Worm (Caenorhabditis elegans) whole organism, young adult: ENCODE data around the gene clec-27.

ENCODE experiments used
- C17E4.6 ChIP-seq: fragments of 200-800 bp; sonication (Bioruptor generic); IDR thresholded peaks from 2 replicates; pipeline ENCODE4 v1.3.6; 2022; ENCODE audit warnings: missing genetic modification reagents, missing genetic modification characterization, missing compliant biosample characterization
- F37B4.10 ChIP-seq: fragments of 200-800 bp; sonication (Bioruptor generic); IDR thresholded peaks from 2 replicates; pipeline ENCODE4 v1.3.6; 2022; ENCODE audit warnings: missing genetic modification characterization, missing compliant biosample characterization
- ama-1 ChIP-seq, 3 experiments: fragments of 150-350 bp in 1 of 3; sonication (generic microtip) in 2 of 3; optimal IDR thresholded peaks; 2 replicates each; lab custom pipeline; 2014 to 2018; ENCODE audit warnings: missing biosample characterization in 2 of 3, missing genetic modification characterization in 2 of 3, missing genetic modification reagents in 2 of 3
- attf-5 ChIP-seq: fragments of 200-800 bp; sonication (Bioruptor generic); optimal IDR thresholded peaks from 2 replicates; lab custom pipeline; 2018; ENCODE audit warnings: mild to moderate bottlenecking, missing genetic modification characterization, missing compliant biosample characterization
- lin-54 ChIP-seq: fragments of 200-800 bp; sonication (Bioruptor generic); optimal IDR thresholded peaks from 2 replicates; lab custom pipeline; 2018; ENCODE audit warnings: mild to moderate bottlenecking, missing genetic modification characterization, missing compliant biosample characterization
- mel-28 ChIP-seq: sonication (generic microtip); optimal IDR thresholded peaks from 2 replicates; lab custom pipeline; 2016; ENCODE audit warnings: borderline replicate concordance, mild to moderate bottlenecking, missing genetic modification characterization, missing compliant biosample characterization
- unc-130 ChIP-seq: sonication (generic microtip); optimal IDR thresholded peaks from 2 replicates; lab custom pipeline; 2016; ENCODE audit warnings: missing genetic modification reagents, missing genetic modification characterization, missing compliant biosample characterization

ce11 chrV:16880679-16881078, 26.2 kb downstream of the clec-27 start, which contains the start of gene F09C6.14:
- TF ChIP-seq mel-28 (tag; lab: Kevin White, UChicago) (no peak), F37B4.10 (GFP tag; lab: Robert Waterston, UW) (no peak), lin-54 (GFP tag; lab: Kevin White, UChicago) (no peak), unc-130 (no peak), C17E4.6 (GFP tag; lab: Robert Waterston, UW) (no peak), attf-5 (GFP tag; lab: Kevin White, UChicago) (no peak), ama-1 (optimal IDR thresholded peaks at IDR 0.05; lab: Kevin White, UChicago) (no peak), ama-1 (GFP tag; optimal IDR thresholded peaks at IDR 0.05; lab: Kevin White, UChicago) (no peak)
